Fruit fly (Drosophila melanogaster) whole organism, prepupa: ENCODE results near the gene Dnaaf6.

Source experiments
- Blimp-1 ChIP-seq: fragments of 200-800 bp; sonication (Bioruptor generic); optimal IDR thresholded peaks from 3 replicates; lab custom pipeline; 2017; ENCODE audit warnings: missing biosample characterization, missing genetic modification characterization, mild to moderate bottlenecking, moderate library complexity, missing genetic modification reagents
- CG10631 ChIP-seq: fragments of 200-800 bp; sonication (Bioruptor generic); optimal IDR thresholded peaks from 2 replicates; lab custom pipeline; 2016; ENCODE audit warnings: missing biosample characterization, missing genetic modification characterization
- CG10669 ChIP-seq: fragments of 200-800 bp; sonication (Bioruptor generic); optimal IDR thresholded peaks from 3 replicates; lab custom pipeline; 2018; ENCODE audit warnings: missing biosample characterization, mild to moderate bottlenecking, missing genetic modification characterization, moderate library complexity
- CG11294 ChIP-seq: fragments of 200-800 bp; sonication (Bioruptor generic); IDR thresholded peaks from 2 replicates; pipeline ENCODE4 v1.3.6; 2022; ENCODE audit warnings: missing biosample characterization, missing genetic modification characterization
- CG11762 ChIP-seq: fragments of 200-800 bp; sonication (Bioruptor generic); optimal IDR thresholded peaks from 3 replicates; lab custom pipeline; 2016; ENCODE audit warnings: missing biosample characterization, missing genetic modification characterization; ENCODE audit not compliant: insufficient read depth
- CG15336 ChIP-seq: fragments of 200-800 bp; sonication (Bioruptor generic); IDR thresholded peaks from 2 replicates; pipeline ENCODE4 v1.3.6; 2022; ENCODE audit warnings: missing biosample characterization, missing genetic modification characterization
- CG1621 ChIP-seq: fragments of 200-800 bp; sonication (Bioruptor generic); optimal IDR thresholded peaks from 3 replicates; lab custom pipeline; 2018; ENCODE audit warnings: missing biosample characterization, mild to moderate bottlenecking, missing genetic modification characterization
- CG16779 ChIP-seq: fragments of 200-800 bp; sonication (Bioruptor generic); optimal IDR thresholded peaks from 3 replicates; lab custom pipeline; 2017; ENCODE audit warnings: missing biosample characterization, mild to moderate bottlenecking, missing genetic modification characterization
- CG31627 ChIP-seq: fragments of 200-800 bp; sonication (Bioruptor generic); optimal IDR thresholded peaks from 3 replicates; lab custom pipeline; 2016; ENCODE audit warnings: missing biosample characterization, missing genetic modification characterization
- CG32006 ChIP-seq: fragments of 200-800 bp; sonication (Bioruptor generic); optimal IDR thresholded peaks from 3 replicates; lab custom pipeline; 2017; ENCODE audit warnings: missing biosample characterization, mild to moderate bottlenecking, missing genetic modification characterization
- CG34406 ChIP-seq: fragments of 200-800 bp; sonication (Bioruptor generic); optimal IDR thresholded peaks from 3 replicates; lab custom pipeline; 2016; ENCODE audit warnings: missing biosample characterization, missing genetic modification characterization
- CG3919 ChIP-seq: fragments of 200-800 bp; sonication (Bioruptor generic); optimal IDR thresholded peaks from 3 replicates; lab custom pipeline; 2016; ENCODE audit warnings: missing biosample characterization, missing genetic modification characterization
- CG4318 ChIP-seq: fragments of 200-800 bp; sonication (Bioruptor generic); optimal IDR thresholded peaks from 3 replicates; lab custom pipeline; 2017; ENCODE audit warnings: missing biosample characterization, mild to moderate bottlenecking, missing genetic modification characterization
- CG6163 ChIP-seq: fragments of 200-800 bp; sonication (Bioruptor generic); IDR thresholded peaks from 3 replicates; pipeline ENCODE4 v1.3.6; 2022; ENCODE audit warnings: missing biosample characterization, missing genetic modification characterization
- CG6276 ChIP-seq: fragments of 200-800 bp; sonication (Bioruptor generic); optimal IDR thresholded peaks from 2 replicates; lab custom pipeline; 2017; ENCODE audit warnings: missing biosample characterization, mild to moderate bottlenecking, missing genetic modification characterization
- CG6792 ChIP-seq: fragments of 200-800 bp; sonication (Bioruptor generic); optimal IDR thresholded peaks from 3 replicates; lab custom pipeline; 2016; ENCODE audit warnings: missing biosample characterization, missing genetic modification characterization
- CG6808 ChIP-seq: fragments of 200-800 bp; sonication (Bioruptor generic); optimal IDR thresholded peaks from 3 replicates; lab custom pipeline; 2017; ENCODE audit warnings: missing biosample characterization, missing genetic modification characterization, mild to moderate bottlenecking, moderate library complexity, missing genetic modification reagents
- CG6854 ChIP-seq: fragments of 200-800 bp; sonication (Bioruptor generic); optimal IDR thresholded peaks from 2 replicates; lab custom pipeline; 2017; ENCODE audit warnings: missing biosample characterization, mild to moderate bottlenecking, missing genetic modification characterization
- CG7368 ChIP-seq: fragments of 200-800 bp; sonication (Bioruptor generic); optimal IDR thresholded peaks from 3 replicates; lab custom pipeline; 2016; ENCODE audit warnings: missing biosample characterization, missing genetic modification characterization
- CG8119 ChIP-seq: fragments of 200-800 bp; sonication (Bioruptor generic); IDR thresholded peaks from 3 replicates; pipeline ENCODE4 v1.3.6; 2022; ENCODE audit warnings: missing biosample characterization, missing genetic modification characterization
- CG8319 ChIP-seq: fragments of 200-800 bp; sonication (Bioruptor generic); optimal IDR thresholded peaks from 3 replicates; lab custom pipeline; 2016; ENCODE audit warnings: missing biosample characterization, missing genetic modification characterization
- CG8632 ChIP-seq: fragments of 200-800 bp; sonication (Bioruptor generic); optimal IDR thresholded peaks from 3 replicates; lab custom pipeline; 2016; ENCODE audit warnings: missing biosample characterization, missing genetic modification characterization
- CG9139 ChIP-seq: fragments of 200-800 bp; sonication (Bioruptor generic); optimal IDR thresholded peaks from 3 replicates; lab custom pipeline; 2017; ENCODE audit warnings: missing biosample characterization, mild to moderate bottlenecking, missing genetic modification characterization
- Eip75B ChIP-seq: fragments of 200-800 bp; sonication (Bioruptor generic); optimal IDR thresholded peaks from 3 replicates; lab custom pipeline; 2016; ENCODE audit warnings: missing biosample characterization, missing genetic modification characterization
- Eip78C ChIP-seq: fragments of 200-800 bp; sonication (Bioruptor generic); peaks from one replicate; lab custom pipeline; 2016; ENCODE audit warnings: missing biosample characterization, missing genetic modification characterization
- Ets21C ChIP-seq: fragments of 200-800 bp; sonication (Bioruptor generic); optimal IDR thresholded peaks from 3 replicates; lab custom pipeline; 2016; ENCODE audit warnings: missing biosample characterization, missing genetic modification characterization
- Ets96B ChIP-seq: fragments of 200-800 bp; optimal IDR thresholded peaks from 2 replicates; lab custom pipeline; 2019; ENCODE audit warnings: missing biosample characterization, mild to moderate bottlenecking, missing genetic modification characterization, moderate library complexity
- Gug ChIP-seq: fragments of 200-800 bp; sonication (Bioruptor generic); IDR thresholded peaks from 2 replicates; pipeline ENCODE4 v1.3.6; 2022; ENCODE audit warnings: missing biosample characterization, missing genetic modification characterization
- Hr38 ChIP-seq: sonication (Bioruptor generic); optimal IDR thresholded peaks from 2 replicates; lab custom pipeline; 2016; ENCODE audit warnings: missing biosample characterization, missing genetic modification characterization
- Hr39 ChIP-seq: fragments of 200-800 bp; sonication (Bioruptor generic); optimal IDR thresholded peaks from 2 replicates; lab custom pipeline; 2016; ENCODE audit warnings: missing biosample characterization, missing genetic modification characterization
- Hr4 ChIP-seq: fragments of 200-800 bp; sonication (Bioruptor generic); optimal IDR thresholded peaks from 3 replicates; lab custom pipeline; 2016; ENCODE audit warnings: missing biosample characterization, missing genetic modification characterization
- Lpt ChIP-seq: fragments of 200-800 bp; sonication (Bioruptor generic); optimal IDR thresholded peaks from 3 replicates; lab custom pipeline; 2016; ENCODE audit warnings: missing biosample characterization, missing genetic modification characterization
- Met ChIP-seq: fragments of 200-800 bp; sonication (Bioruptor generic); optimal IDR thresholded peaks from 3 replicates; lab custom pipeline; 2016; ENCODE audit warnings: missing biosample characterization, missing genetic modification characterization
- OdsH ChIP-seq: fragments of 200-800 bp; sonication (Bioruptor generic); optimal IDR thresholded peaks from 3 replicates; lab custom pipeline; 2016; ENCODE audit warnings: missing biosample characterization, missing genetic modification characterization
- Smox ChIP-seq: fragments of 200-800 bp; sonication (Bioruptor generic); optimal IDR thresholded peaks from 3 replicates; lab custom pipeline; 2016; ENCODE audit warnings: missing biosample characterization, missing genetic modification characterization
- Sox14 ChIP-seq: fragments of 200-800 bp; sonication (Bioruptor generic); optimal IDR thresholded peaks from 3 replicates; lab custom pipeline; 2016; ENCODE audit warnings: missing biosample characterization, missing genetic modification characterization
- Sox15 ChIP-seq: fragments of 200-800 bp; sonication (Bioruptor generic); optimal IDR thresholded peaks from 3 replicates; lab custom pipeline; 2016; ENCODE audit warnings: missing biosample characterization, missing genetic modification characterization
- acj6 ChIP-seq: fragments of 200-800 bp; sonication (Bioruptor generic); optimal IDR thresholded peaks from 3 replicates; lab custom pipeline; 2016; ENCODE audit warnings: missing biosample characterization, missing genetic modification characterization
- cyc ChIP-seq: fragments of 200-800 bp; sonication (Bioruptor generic); optimal IDR thresholded peaks from 3 replicates; lab custom pipeline; 2016; ENCODE audit warnings: missing biosample characterization, missing genetic modification characterization
- dac ChIP-seq: fragments of 200-800 bp; sonication (Bioruptor generic); optimal IDR thresholded peaks from 2 replicates; lab custom pipeline; 2017; ENCODE audit warnings: missing biosample characterization, mild to moderate bottlenecking, missing genetic modification characterization
- dsx ChIP-seq: fragments of 200-800 bp; optimal IDR thresholded peaks from 3 replicates; lab custom pipeline; 2019; ENCODE audit warnings: missing biosample characterization, mild to moderate bottlenecking, missing genetic modification characterization, moderate library complexity; ENCODE audit not compliant: poor library complexity, severe bottlenecking
- eg ChIP-seq: fragments of 200-800 bp; sonication (Bioruptor generic); IDR thresholded peaks from 3 replicates; pipeline ENCODE4 v1.3.6; 2022; ENCODE audit warnings: missing biosample characterization, missing genetic modification characterization
- esn ChIP-seq: fragments of 200-800 bp; sonication (Bioruptor generic); optimal IDR thresholded peaks from 2 replicates; lab custom pipeline; 2016; ENCODE audit warnings: missing biosample characterization, mild to moderate bottlenecking, missing genetic modification characterization, moderate library complexity
- fd59A ChIP-seq: fragments of 200-800 bp; sonication (Bioruptor generic); optimal IDR thresholded peaks from 2 replicates; lab custom pipeline; 2017; ENCODE audit warnings: missing biosample characterization, mild to moderate bottlenecking, missing genetic modification characterization, missing genetic modification reagents
- fd85E ChIP-seq: fragments of 200-800 bp; sonication (Bioruptor generic); optimal IDR thresholded peaks from 3 replicates; lab custom pipeline; 2016; ENCODE audit warnings: missing biosample characterization, missing genetic modification characterization
- lz ChIP-seq: fragments of 200-800 bp; sonication (Bioruptor generic); optimal IDR thresholded peaks from 3 replicates; lab custom pipeline; 2016; ENCODE audit warnings: missing biosample characterization, missing genetic modification characterization
- net ChIP-seq: fragments of 200-800 bp; sonication (Bioruptor generic); optimal IDR thresholded peaks from 3 replicates; lab custom pipeline; 2016; ENCODE audit warnings: missing biosample characterization, missing genetic modification characterization
- pdm3 ChIP-seq: fragments of 200-800 bp; sonication (Bioruptor generic); optimal IDR thresholded peaks from 3 replicates; lab custom pipeline; 2016; ENCODE audit warnings: missing biosample characterization, missing genetic modification characterization
- salr ChIP-seq, 2 experiments: fragments of 200-800 bp; sonication (Bioruptor generic); optimal IDR thresholded peaks; 3 replicates each; lab custom pipeline; 2016 to 2018; ENCODE audit warnings: missing biosample characterization in 2 of 2, missing genetic modification characterization in 2 of 2, mild to moderate bottlenecking in 1 of 2
- spab ChIP-seq: fragments of 200-800 bp; sonication (Bioruptor generic); optimal IDR thresholded peaks from 2 replicates; lab custom pipeline; 2017; ENCODE audit warnings: missing biosample characterization, mild to moderate bottlenecking, missing genetic modification characterization, missing genetic modification reagents
- ss ChIP-seq, 2 experiments: fragments of 200-800 bp; sonication (Bioruptor generic); optimal IDR thresholded peaks; 2 replicates in 1 of 2; 3 replicates in 1 of 2; lab custom pipeline; 2017 to 2018; ENCODE audit warnings: mild to moderate bottlenecking in 2 of 2, missing biosample characterization in 2 of 2, missing genetic modification characterization in 2 of 2, moderate library complexity in 1 of 2
- svp ChIP-seq: fragments of 200-800 bp; sonication (Bioruptor generic); peaks from one replicate; lab custom pipeline; 2016; ENCODE audit warnings: missing biosample characterization, missing genetic modification characterization
- vri ChIP-seq: fragments of 200-800 bp; sonication (Bioruptor generic); optimal IDR thresholded peaks from 3 replicates; lab custom pipeline; 2016; ENCODE audit warnings: missing biosample characterization, mild to moderate bottlenecking, missing genetic modification characterization

Gene Dnaaf6

DNA sequence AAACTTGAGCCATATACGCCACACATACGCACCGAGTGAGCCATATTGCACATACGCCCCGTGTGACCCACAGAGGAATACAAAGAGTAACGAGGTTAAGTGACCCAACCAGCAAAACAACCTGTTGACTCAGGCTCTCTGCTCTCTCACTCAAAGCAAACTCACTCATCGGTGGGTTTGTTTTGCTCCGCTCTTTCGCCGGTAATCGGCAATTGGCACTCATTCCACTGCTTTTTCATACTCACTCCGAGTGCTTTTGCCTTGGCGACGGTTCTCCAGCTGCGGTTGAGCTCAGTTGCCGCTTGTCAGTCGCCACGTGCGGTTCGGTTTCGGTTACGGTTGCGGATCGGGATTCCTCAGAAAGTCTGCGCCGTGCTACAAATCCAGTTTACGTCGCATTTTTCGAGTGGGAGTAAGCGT lies 21.9 kb downstream of the Dnaaf6 start:
- TF ChIP-seq Hr4 (no peak), Eip75B (GFP tag; lab: Kevin White, UChicago) (peak; percentile 40), lz (GFP tag; lab: Kevin White, UChicago) (no peak), Blimp-1 (peak; percentile 9), ss (GFP tag; optimal IDR thresholded peaks at IDR 0.05; lab: Kevin White, UChicago) (no peak), vri (GFP tag; lab: Kevin White, UChicago) (peak; percentile 42), cyc (no peak), salr (GFP tag; optimal IDR thresholded peaks at IDR 0.05; lab: Kevin White, UChicago) (no peak), CG15336 (no peak), Hr38 (no peak), CG10631 (GFP tag; lab: Kevin White, UChicago) (no peak), Ets96B (tag; lab: Kevin White, UChicago) (no peak), CG8119 (GFP tag; lab: Robert Waterston, UW) (no peak; the same call in 2 of the 3 replicates), CG16779 (tag; lab: Kevin White, UChicago) (peak; percentile 32), CG4318 (GFP tag; lab: Kevin White, UChicago) (no peak), CG31627 (GFP tag; lab: Kevin White, UChicago) (no peak), spab (GFP tag; lab: Kevin White, UChicago) (no peak), CG9139 (peak; percentile 60), svp (GFP tag; lab: Kevin White, UChicago) (peak; percentile 84), CG6163 (no peak), CG11294 (GFP tag; lab: Robert Waterston, UW) (no peak), fd85E (no peak), CG7368 (peak; percentile 14), CG6854 (no peak), dsx (no peak), CG3919 (GFP tag; lab: Kevin White, UChicago) (no peak), Sox14 (GFP tag; lab: Kevin White, UChicago) (peak; percentile 9), Lpt (no peak), Sox15 (no peak), fd59A (no peak), Eip78C (GFP tag; lab: Kevin White, UChicago) (no peak), CG32006 (GFP tag; lab: Kevin White, UChicago) (no peak), CG8319 (GFP tag; lab: Kevin White, UChicago) (no peak), OdsH (GFP tag; lab: Kevin White, UChicago) (no peak), acj6 (GFP tag; lab: Kevin White, UChicago) (no peak), dac (no peak), CG6792 (no peak), CG11762 (no peak), CG34406 (no peak), Ets21C (no peak), net (GFP tag; lab: Kevin White, UChicago) (peak; percentile 15), Smox (GFP tag; lab: Kevin White, UChicago) (no peak), CG8632 (GFP tag; lab: Kevin White, UChicago) (no peak), esn (no peak), CG6808 (GFP tag; lab: Kevin White, UChicago) (no peak), Gug (GFP tag; lab: Robert Waterston, UW) (no peak), Met (GFP tag; lab: Kevin White, UChicago) (peak; percentile 29), Hr39 (GFP tag; lab: Kevin White, UChicago) (no peak), CG10669 (GFP tag; lab: Kevin White, UChicago) (no peak), eg (GFP tag; lab: Robert Waterston, UW) (no peak), CG6276 (no peak), CG1621 (peak; percentile 65), pdm3 (GFP tag; lab: Kevin White, UChicago) (no peak)
